Worm (Caenorhabditis elegans) whole organism, L4 larva: Measurements from ENCODE around the gene ugt-11.

Experiments used
- D1046.2 ChIP-seq: fragments of 200-800 bp; sonication (Bioruptor generic); IDR thresholded peaks from 2 replicates; pipeline ENCODE4 v1.3.6; 2022; ENCODE audit warnings: missing genetic modification characterization, missing compliant biosample characterization
- F10B5.3 ChIP-seq: sonication (generic microtip); optimal IDR thresholded peaks from 2 replicates; lab custom pipeline; 2016; ENCODE audit warnings: mild to moderate bottlenecking, missing genetic modification characterization, missing compliant biosample characterization
- F26F4.8 ChIP-seq: fragments of 200-800 bp; sonication (Bioruptor generic); conservative IDR thresholded peaks from 2 replicates; pipeline ENCODE4 v1.3.6; 2022; ENCODE audit warnings: missing genetic modification characterization, missing compliant biosample characterization
- F37D6.2 ChIP-seq: sonication (generic microtip); optimal IDR thresholded peaks from 2 replicates; lab custom pipeline; 2016; ENCODE audit warnings: mild to moderate bottlenecking, missing genetic modification characterization, missing compliant biosample characterization
- F44E2.7 ChIP-seq: fragments of 200-800 bp; sonication (Bioruptor generic); IDR thresholded peaks from 2 replicates; pipeline ENCODE4 v2.1.2; 2022; ENCODE audit warnings: missing genetic modification characterization, missing compliant biosample characterization
- F49E8.2 ChIP-seq: sonication (generic microtip); optimal IDR thresholded peaks from 2 replicates; lab custom pipeline; 2016; ENCODE audit warnings: missing compliant biosample characterization, mild to moderate bottlenecking, missing genetic modification characterization, borderline replicate concordance
- R02D3.7 ChIP-seq: fragments of 150-350 bp; sonication (generic microtip); optimal IDR thresholded peaks from 3 replicates; lab custom pipeline; 2014; ENCODE audit warnings: missing biosample characterization, missing genetic modification characterization
- T26A8.4 ChIP-seq: fragments of 200-800 bp; sonication (Bioruptor generic); IDR thresholded peaks from 2 replicates; pipeline ENCODE4 v1.3.6; 2022; ENCODE audit warnings: missing genetic modification characterization, missing compliant biosample characterization
- Y105C5A.15 ChIP-seq: fragments of 200-800 bp; sonication (Bioruptor generic); IDR thresholded peaks from 2 replicates; pipeline ENCODE4 v1.3.6; 2022; ENCODE audit warnings: missing genetic modification characterization, missing compliant biosample characterization
- Y48G9A.11 ChIP-seq: fragments of 200-800 bp; sonication (Bioruptor generic); IDR thresholded peaks from 2 replicates; pipeline ENCODE4 v1.3.6; 2022; ENCODE audit warnings: missing genetic modification reagents, missing genetic modification characterization, missing compliant biosample characterization
- Y5F2A.4 ChIP-seq: fragments of 200-800 bp; sonication (Bioruptor generic); optimal IDR thresholded peaks from 2 replicates; lab custom pipeline; 2018; ENCODE audit warnings: mild to moderate bottlenecking, missing genetic modification characterization, missing compliant biosample characterization
- ZK546.5 ChIP-seq, 2 experiments: sonication (generic microtip); optimal IDR thresholded peaks; 2 replicates each; lab custom pipeline; 2017; ENCODE audit warnings: missing biosample characterization in 2 of 2, missing genetic modification characterization in 2 of 2
- aly-2 ChIP-seq: sonication (generic microtip); optimal IDR thresholded peaks from 2 replicates; lab custom pipeline; 2018; ENCODE audit warnings: missing biosample characterization, missing genetic modification characterization
- ama-1 ChIP-seq: fragments of 150-350 bp; optimal IDR thresholded peaks from 2 replicates; lab custom pipeline; 2014; ENCODE audit warnings: inconsistent platforms, mixed read lengths
- arid-1 ChIP-seq: fragments of 200-800 bp; sonication (Bioruptor generic); conservative IDR thresholded peaks from 2 replicates; pipeline ENCODE4 v1.3.6; 2022; ENCODE audit warnings: missing genetic modification reagents, missing genetic modification characterization, missing compliant biosample characterization
- attf-4 ChIP-seq: sonication (generic microtip); optimal IDR thresholded peaks from 3 replicates; lab custom pipeline; 2017; ENCODE audit warnings: missing biosample characterization, missing genetic modification characterization
- ceh-44 ChIP-seq: fragments of 200-800 bp; sonication (Bioruptor generic); IDR thresholded peaks from 2 replicates; pipeline ENCODE4 v1.3.6; 2022; ENCODE audit warnings: missing genetic modification reagents, missing genetic modification characterization, missing compliant biosample characterization
- ceh-62 ChIP-seq: sonication (generic microtip); optimal IDR thresholded peaks from 2 replicates; lab custom pipeline; 2017; ENCODE audit warnings: missing biosample characterization, missing genetic modification characterization
- daf-12 ChIP-seq: fragments of 150-350 bp; optimal IDR thresholded peaks from 2 replicates; lab custom pipeline; 2014; ENCODE audit warnings: missing biosample characterization, missing genetic modification reagents, missing genetic modification characterization
- daf-16 ChIP-seq, 3 experiments: sonication (generic microtip); optimal IDR thresholded peaks; 2 replicates each; lab custom pipeline; 2016 to 2017; ENCODE audit warnings: missing genetic modification characterization in 3 of 3, missing genetic modification reagents in 3 of 3, mild to moderate bottlenecking in 2 of 3, missing compliant biosample characterization in 2 of 3, missing biosample characterization in 1 of 3, moderate library complexity in 1 of 3
- fos-1 ChIP-seq: fragments of 150-350 bp; optimal IDR thresholded peaks from 2 replicates; lab custom pipeline; 2014; ENCODE audit warnings: missing biosample characterization, missing genetic modification characterization
- lim-7 ChIP-seq: fragments of 200-800 bp; sonication (Bioruptor generic); IDR thresholded peaks from 2 replicates; pipeline ENCODE4 v1.3.6; 2022; ENCODE audit warnings: missing genetic modification characterization, missing compliant biosample characterization
- lin-1 ChIP-seq: fragments of 200-800 bp; sonication (Bioruptor generic); IDR thresholded peaks from 2 replicates; pipeline ENCODE4 v1.3.6; 2022; ENCODE audit warnings: missing genetic modification reagents, missing genetic modification characterization, missing compliant biosample characterization
- lin-15B ChIP-seq: fragments of 150-350 bp; sonication (generic microtip); optimal IDR thresholded peaks from 3 replicates; lab custom pipeline; 2014; ENCODE audit warnings: missing biosample characterization, missing genetic modification characterization
- lin-29 ChIP-seq: fragments of 200-800 bp; sonication (Bioruptor generic); IDR thresholded peaks from 2 replicates; pipeline ENCODE4 v1.3.6; 2022; ENCODE audit warnings: missing genetic modification reagents, missing genetic modification characterization, missing compliant biosample characterization
- lin-39 ChIP-seq: fragments of 150-350 bp; optimal IDR thresholded peaks from 2 replicates; lab custom pipeline; 2014; ENCODE audit warnings: missing biosample characterization, missing genetic modification reagents, missing genetic modification characterization
- nhr-10 ChIP-seq: fragments of 150-350 bp; optimal IDR thresholded peaks from 2 replicates; lab custom pipeline; 2014; ENCODE audit warnings: missing biosample characterization, missing genetic modification characterization
- nhr-102 ChIP-seq: sonication (generic microtip); optimal IDR thresholded peaks from 2 replicates; lab custom pipeline; 2016; ENCODE audit warnings: mild to moderate bottlenecking, missing genetic modification characterization, moderate library complexity, missing compliant biosample characterization
- nhr-111 ChIP-seq: fragments of 200-800 bp; sonication (Bioruptor generic); optimal IDR thresholded peaks from 2 replicates; lab custom pipeline; 2018; ENCODE audit warnings: mild to moderate bottlenecking, missing genetic modification characterization, missing compliant biosample characterization
- nhr-237 ChIP-seq: sonication (generic microtip); optimal IDR thresholded peaks from 2 replicates; lab custom pipeline; 2017; ENCODE audit warnings: missing biosample characterization, missing genetic modification characterization
- php-3 ChIP-seq: fragments of 200-800 bp; sonication (Bioruptor generic); IDR thresholded peaks from 2 replicates; pipeline ENCODE4 v1.3.6; 2022; ENCODE audit warnings: missing genetic modification reagents, missing genetic modification characterization, missing compliant biosample characterization
- set-16 ChIP-seq: fragments of 200-800 bp; sonication (Bioruptor generic); IDR thresholded peaks from 2 replicates; pipeline ENCODE4 v1.3.6; 2022; ENCODE audit warnings: missing genetic modification reagents, missing genetic modification characterization, missing compliant biosample characterization
- skn-1 ChIP-seq: fragments of 150-350 bp; optimal IDR thresholded peaks from 2 replicates; lab custom pipeline; 2014; ENCODE audit warnings: missing biosample characterization, missing genetic modification characterization
- snpc-4 ChIP-seq: fragments of 150-350 bp; optimal IDR thresholded peaks from 2 replicates; lab custom pipeline; 2014; ENCODE audit warnings: missing biosample characterization, missing genetic modification characterization
- spr-3 ChIP-seq: fragments of 200-800 bp; sonication (Bioruptor generic); optimal IDR thresholded peaks from 2 replicates; lab custom pipeline; 2018; ENCODE audit warnings: mild to moderate bottlenecking, missing genetic modification characterization, missing compliant biosample characterization
- tag-97 ChIP-seq: fragments of 200-800 bp; sonication (Bioruptor generic); IDR thresholded peaks from 2 replicates; pipeline ENCODE4 v1.3.6; 2022; ENCODE audit warnings: missing genetic modification characterization, missing compliant biosample characterization
- tra-1 ChIP-seq: fragments of 200-800 bp; sonication (Bioruptor generic); IDR thresholded peaks from 2 replicates; pipeline ENCODE4 v1.3.6; 2022; ENCODE audit warnings: missing genetic modification reagents, missing genetic modification characterization, missing compliant biosample characterization
- unc-62 ChIP-seq, 3 experiments: fragments of 150-350 bp in 1 of 3; sonication (generic microtip); optimal IDR thresholded peaks in 2 of 3; peaks in 1 of 3; 1 replicate in 1 of 3; 2 replicates in 2 of 3; lab custom pipeline; 2014 to 2017; ENCODE audit warnings: missing biosample characterization in 3 of 3, missing genetic modification characterization in 3 of 3, missing genetic modification reagents in 3 of 3, missing genotype in 1 of 3
- ztf-7 ChIP-seq: fragments of 150-350 bp; optimal IDR thresholded peaks from 2 replicates; lab custom pipeline; 2014; ENCODE audit warnings: missing biosample characterization, missing genetic modification characterization

Gene ugt-11

DNA sequence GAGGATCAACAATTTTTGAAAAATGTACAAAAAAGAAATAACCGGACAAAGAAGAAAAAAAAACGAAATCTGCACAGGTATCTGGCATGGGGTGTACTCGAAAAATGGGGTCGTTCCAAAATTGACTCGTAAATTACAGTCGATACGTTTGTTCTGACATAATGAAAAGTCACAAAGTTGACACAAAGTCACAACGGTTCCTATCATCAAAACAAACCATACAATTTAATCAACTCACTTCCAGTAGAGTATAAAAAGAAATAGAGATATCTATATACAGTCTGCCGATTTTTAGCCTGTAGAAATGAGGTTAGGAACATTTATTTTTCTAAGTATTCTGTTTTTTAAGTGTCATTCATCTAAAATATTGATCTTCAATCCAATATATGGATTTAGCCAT is 10.4 kb downstream of the ugt-11 start, which contains the start of gene T19H12.12:
Gene T19H12.12, plus strand, starts transcription at position 301 of the 400 bp plus-strand sequence.
- TF ChIP-seq nhr-10, result no peak
- no peak for TF ChIP-seq F49E8.2
- TF ChIP-seq T26A8.4, result no peak
- no peak for TF ChIP-seq F26F4.8
- TF ChIP-seq aly-2 (tag; lab: Kevin White, UChicago), result no peak
- no peak for TF ChIP-seq Y105C5A.15
- TF ChIP-seq D1046.2 (GFP tag; lab: Robert Waterston, UW), result no peak
- TF ChIP-seq php-3 (GFP tag; lab: Robert Waterston, UW), result no peak
- TF ChIP-seq daf-16 (GFP tag; optimal IDR thresholded peaks at IDR 0.05; lab: Kevin White, UChicago), result no peak
- TF ChIP-seq daf-16 (tag; optimal IDR thresholded peaks at IDR 0.05; lab: Kevin White, UChicago), result no peak
- TF ChIP-seq ceh-44 (GFP tag; lab: Robert Waterston, UW), result no peak
- TF ChIP-seq fos-1 (tag; lab: Kevin White, UChicago), result no peak
- TF ChIP-seq snpc-4, result no peak
- no peak for TF ChIP-seq lim-7
- TF ChIP-seq F37D6.2 (tag; lab: Kevin White, UChicago), result no peak
- TF ChIP-seq ama-1 (lab: Kevin White, UChicago), result no peak
- no peak for TF ChIP-seq F44E2.7
- no peak for TF ChIP-seq lin-1 (GFP tag; lab: Robert Waterston, UW)
- no peak for TF ChIP-seq F10B5.3 (tag; lab: Kevin White, UChicago)

DNA sequence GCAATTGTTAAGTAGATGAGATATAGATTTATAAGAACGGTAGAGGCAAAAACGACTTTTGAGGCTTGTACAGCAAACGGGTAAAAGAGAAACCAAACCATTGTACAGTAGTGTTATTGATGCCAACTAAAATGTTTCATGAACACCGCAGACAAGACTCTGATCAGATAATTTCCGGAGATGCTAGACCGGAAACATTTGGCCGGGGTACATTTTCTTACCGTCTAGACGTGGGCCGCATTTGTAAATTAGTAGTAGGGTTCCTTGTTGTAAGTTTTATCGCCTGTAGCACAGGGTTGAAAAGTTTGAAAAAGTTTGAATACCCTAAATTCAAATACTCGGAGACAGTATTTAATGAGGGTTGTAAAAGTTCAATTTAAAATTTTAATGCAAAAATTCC is 13.5 kb downstream of the ugt-11 start, which contains the start of gene str-32:
Gene str-32, minus strand, starts transcription at position 101 of the 400 bp plus-strand sequence.
- no peak for TF ChIP-seq ceh-62
- TF ChIP-seq daf-12 (tag; lab: Kevin White, UChicago), result no peak
- no peak for TF ChIP-seq Y5F2A.4 (GFP tag; lab: Kevin White, UChicago)
- TF ChIP-seq ZK546.5 (tag; optimal IDR thresholded peaks at IDR 0.05; lab: Kevin White, UChicago), result no peak
- TF ChIP-seq skn-1 (tag; lab: Kevin White, UChicago), result no peak
- TF ChIP-seq unc-62 (GFP tag; optimal IDR thresholded peaks at IDR 0.05 in 1 of 2; lab: Kevin White, UChicago), result no peak
- TF ChIP-seq unc-62 (tag; optimal IDR thresholded peaks at IDR 0.05; lab: Kevin White, UChicago), result no peak
- TF ChIP-seq set-16 (GFP tag; lab: Robert Waterston, UW), result no peak
- TF ChIP-seq lin-29 (GFP tag; lab: Robert Waterston, UW), result no peak
- TF ChIP-seq F49E8.2, result no peak
- TF ChIP-seq attf-4, result no peak
- no peak for TF ChIP-seq nhr-111
- no peak for TF ChIP-seq nhr-102 (tag; lab: Kevin White, UChicago)
- TF ChIP-seq ztf-7, result no peak
- TF ChIP-seq nhr-10, result no peak
- TF ChIP-seq spr-3 (GFP tag; lab: Kevin White, UChicago), result no peak
- TF ChIP-seq lim-7, result no peak
- no peak for TF ChIP-seq R02D3.7 (tag; lab: Kevin White, UChicago)
- no peak for TF ChIP-seq tra-1
- TF ChIP-seq lin-39 (tag; lab: Kevin White, UChicago), result no peak

DNA sequence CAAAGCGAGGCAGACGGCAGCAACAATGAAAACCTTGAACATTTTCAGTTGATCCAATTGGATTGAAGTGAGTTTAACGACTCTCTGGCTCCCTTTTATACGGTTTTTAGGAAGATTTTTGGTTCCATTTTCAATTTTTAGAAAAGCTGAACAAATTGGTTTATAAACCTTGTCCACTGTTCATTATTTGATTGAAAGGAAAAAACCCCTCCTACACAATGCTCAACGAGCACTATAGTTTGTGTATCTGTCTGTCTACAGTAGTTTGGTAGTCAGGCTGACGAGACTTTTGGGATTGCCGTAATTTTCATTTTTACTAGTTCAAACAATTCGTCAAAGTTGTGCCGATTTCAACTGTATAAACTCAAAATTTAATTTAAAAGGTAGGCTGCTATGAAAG is 15.6 kb downstream of the ugt-11 start, which contains the start of gene T19H12.15:
Gene T19H12.15, minus strand, starts transcription at position 101 of the 400 bp plus-strand sequence.
- TF ChIP-seq arid-1 (GFP tag; lab: Robert Waterston, UW) (no peak), lin-15B (tag; lab: Kevin White, UChicago) (no peak), tag-97 (no peak)

DNA sequence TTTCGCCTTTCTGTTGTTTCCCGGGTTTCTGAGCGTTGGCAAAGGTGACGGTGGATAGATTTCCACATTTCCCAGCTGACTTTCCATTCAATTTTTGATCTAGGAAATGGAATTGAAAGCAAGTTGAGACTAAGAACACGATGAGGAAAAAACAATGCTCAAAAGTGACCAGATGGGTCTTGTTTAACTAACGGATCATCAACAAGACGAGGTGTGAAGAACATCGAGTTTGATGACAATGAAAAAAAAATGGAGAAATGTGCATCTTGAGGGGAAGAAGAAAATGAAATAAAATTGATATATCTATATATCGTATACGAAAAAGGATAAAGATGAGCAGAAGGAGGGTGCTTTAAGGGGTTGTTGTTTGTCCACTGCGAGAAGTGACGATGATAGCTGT is 17.3 kb downstream of the ugt-11 start, which contains the start of gene T19H12.6:
Gene T19H12.6, minus strand, starts transcription at position 101 of the 400 bp plus-strand sequence.
- TF ChIP-seq Y48G9A.11 (GFP tag; lab: Robert Waterston, UW), result no peak
- TF ChIP-seq ceh-62, result no peak
- TF ChIP-seq D1046.2 (GFP tag; lab: Robert Waterston, UW), result no peak
- TF ChIP-seq tag-97, result no peak
- TF ChIP-seq nhr-237 (tag; lab: Kevin White, UChicago), result no peak
- TF ChIP-seq, all 104 proteins: peak for 0
